Worm (Caenorhabditis elegans): ENCODE data around the gene hil-7.

DNA sequence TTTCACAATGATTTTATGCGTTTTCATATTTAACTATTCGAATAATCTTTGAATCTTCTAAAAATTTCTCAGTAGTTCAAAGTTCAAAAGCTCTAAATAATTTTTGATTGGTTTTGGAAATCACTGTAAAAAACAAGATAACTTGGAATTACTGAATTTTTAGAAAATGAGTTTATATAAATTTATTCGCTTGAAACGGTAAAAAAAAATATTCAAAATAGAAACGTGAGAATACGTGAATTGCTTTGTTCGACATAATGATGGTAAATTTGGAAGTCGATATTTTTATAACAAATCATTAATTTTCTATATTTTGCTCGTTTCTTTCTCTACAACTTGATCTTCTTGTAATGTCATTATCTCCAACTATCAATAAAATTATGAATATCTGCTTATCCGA, 22.7 kb upstream of the hil-7 start, which contains the start of gene C01B10.44:
- TF ChIP-seq flt-1 (GFP tag; IDR thresholded peaks at IDR 0.05) (no peak), ztf-29 (GFP tag; IDR thresholded peaks at IDR 0.05) (no peak)

Measured in whole organism, midembryonic.